Fruit fly (Drosophila melanogaster): ENCODE results near the gene CG31266.
A peak's percentile ranks its signal among the peaks of the same experiment; 100 is the strongest.

CG31266 gene

dm6 chr3R:17150287-17150686 lies 17.8 kb downstream of the CG31266 start, which contains the start of gene Smug:
TSS of gene Smug (plus strand) at chr3R:17150587.
- TF ChIP-seq CG12605 (GFP tag; IDR thresholded peaks at IDR 0.05) (no peak), CG8301 (tag; optimal IDR thresholded peaks at IDR 0.05) (no peak), Pif1B (GFP tag; optimal IDR thresholded peaks at IDR 0.05) (no peak)

- TF ChIP-seq CG15710 (tag; optimal IDR thresholded peaks at IDR 0.05) (peak; percentile 29), CG12605 (GFP tag; IDR thresholded peaks at IDR 0.05) (peak; percentile 63), CG8159 (tag; optimal IDR thresholded peaks at IDR 0.05) (peak; percentile 30), CG4496 (GFP tag; IDR thresholded peaks at IDR 0.05) (peak; percentile 78), rn (GFP tag; IDR thresholded peaks at IDR 0.05) (no peak), Pif1A (GFP tag; optimal IDR thresholded peaks at IDR 0.05) (no peak), Ets98B (GFP tag; IDR thresholded peaks at IDR 0.05) (peak; percentile 69), CG32121 (GFP tag; IDR thresholded peaks at IDR 0.05) (peak; percentile 42; the same call in 1 of the 2 replicates), CG14655 (GFP tag; optimal IDR thresholded peaks at IDR 0.05) (no peak), Pif1B (GFP tag; optimal IDR thresholded peaks at IDR 0.05) (peak; percentile 41)
Measured at dm6 chr3R:17151376-17152026, 19.0 kb downstream of the CG31266 start, which contains the start of gene CG5292. TSS of gene CG5292 (plus strand) at chr3R:17151861.

dm6 chr3R:17178140-17178539 lies 45.7 kb downstream of the CG31266 start:
- TF ChIP-seq rn (GFP tag; IDR thresholded peaks at IDR 0.05): no peak
- no peak for TF ChIP-seq CG13204 (GFP tag; optimal IDR thresholded peaks at IDR 0.05)
- no peak for TF ChIP-seq CG4496 (GFP tag; IDR thresholded peaks at IDR 0.05)
- no peak for TF ChIP-seq CG8301 (tag; optimal IDR thresholded peaks at IDR 0.05)
- TF ChIP-seq CG34367 (tag; optimal IDR thresholded peaks at IDR 0.05): no peak
- no peak for TF ChIP-seq CG12605 (GFP tag; IDR thresholded peaks at IDR 0.05)
- TF ChIP-seq Snoo (tag; optimal IDR thresholded peaks at IDR 0.05): no peak
- no peak for TF ChIP-seq CG17806 (tag; optimal IDR thresholded peaks at IDR 0.05)
- no peak for TF ChIP-seq CG9948 (tag; optimal IDR thresholded peaks at IDR 0.05)
- no peak for TF ChIP-seq Pif1B (GFP tag; optimal IDR thresholded peaks at IDR 0.05)
